Fruit fly (Drosophila melanogaster): ENCODE measurements around the gene Pten.
A peak's percentile ranks its signal among the peaks of the same experiment; 100 is the strongest.

Gene Pten

dm6 chr2L:10299077-10299809 is 38.4 kb upstream of the Pten start (continued):
- TF ChIP-seq CG5245 (GFP tag; optimal IDR thresholded peaks at IDR 0.05) (no peak), CG2202 (tag; optimal IDR thresholded peaks at IDR 0.05) (no peak), bab2 (GFP tag; optimal IDR thresholded peaks at IDR 0.05) (no peak), insv (GFP tag; optimal IDR thresholded peaks at IDR 0.05) (no peak), tup (GFP tag; optimal IDR thresholded peaks at IDR 0.05) (no peak), Oli (tag; optimal IDR thresholded peaks at IDR 0.05) (peak; percentile 17), Spps (tag; optimal IDR thresholded peaks at IDR 0.05) (no peak), NC2β (GFP tag; optimal IDR thresholded peaks at IDR 0.05) (no peak), btn (GFP tag; optimal IDR thresholded peaks at IDR 0.05) (no peak), Hmx (GFP tag; optimal IDR thresholded peaks at IDR 0.05) (no peak), nom (GFP tag; optimal IDR thresholded peaks at IDR 0.05) (no peak), D19A (tag; optimal IDR thresholded peaks at IDR 0.05) (peak; percentile 90), CG34376 (GFP tag; optimal IDR thresholded peaks at IDR 0.05) (no peak), eve (GFP tag; optimal IDR thresholded peaks at IDR 0.05) (peak in 1 of 2 experiments; percentile 41), CG8924 (tag; optimal IDR thresholded peaks at IDR 0.05) (no peak), CG9797 (GFP tag; optimal IDR thresholded peaks at IDR 0.05) (no peak), kay (GFP tag; optimal IDR thresholded peaks at IDR 0.05) (no peak), pita (GFP tag; optimal IDR thresholded peaks at IDR 0.05) (no peak), CG11723 (GFP tag; optimal IDR thresholded peaks at IDR 0.05) (no peak), ato (GFP tag; IDR thresholded peaks at IDR 0.05; ENCODE audit: partially characterized antibody) (no peak), br (optimal IDR thresholded peaks at IDR 0.05) (no peak), chm (GFP tag; IDR thresholded peaks at IDR 0.05) (no peak), HmgZ (tag; optimal IDR thresholded peaks at IDR 0.05) (no peak), CG10274 (GFP tag; optimal IDR thresholded peaks at IDR 0.05) (no peak), Lhr (GFP tag; optimal IDR thresholded peaks at IDR 0.05) (no peak), tio (GFP tag; optimal IDR thresholded peaks at IDR 0.05) (no peak), CG34224 (GFP tag; IDR thresholded peaks at IDR 0.05; ENCODE audit: partially characterized antibody) (no peak), nerfin-1 (tag; optimal IDR thresholded peaks at IDR 0.05) (peak; percentile 6), CG2875 (GFP tag; optimal IDR thresholded peaks at IDR 0.05) (no peak), CG18262 (tag; optimal IDR thresholded peaks at IDR 0.05) (peak; percentile 0), D19B (GFP tag; optimal IDR thresholded peaks at IDR 0.05) (peak; percentile 40), hb (GFP tag; IDR thresholded peaks at IDR 0.05; ENCODE audit: partially characterized antibody) (no peak), Scr (GFP tag; IDR thresholded peaks at IDR 0.05; ENCODE audit: partially characterized antibody) (peak; percentile 28; the same call in 1 of the 2 replicates), Max (GFP tag; optimal IDR thresholded peaks at IDR 0.05) (peak; percentile 37), Elba2 (GFP tag; optimal IDR thresholded peaks at IDR 0.05) (no peak), CG7786 (GFP tag; optimal IDR thresholded peaks at IDR 0.05) (no peak), Hey (tag; optimal IDR thresholded peaks at IDR 0.05) (no peak), CG5953 (GFP tag; IDR thresholded peaks at IDR 0.05) (no peak), run (tag; optimal IDR thresholded peaks at IDR 0.05) (no peak), E2f1 (GFP tag; IDR thresholded peaks at IDR 0.05) (no peak), Xbp1 (GFP tag; optimal IDR thresholded peaks at IDR 0.05) (peak; percentile 16), CG11696 (GFP tag; IDR thresholded peaks at IDR 0.05) (no peak), CG8765 (GFP tag; IDR thresholded peaks at IDR 0.05) (no peak), MBD-R2 (GFP tag; IDR thresholded peaks at IDR 0.05) (no peak), CG15514 (GFP tag; optimal IDR thresholded peaks at IDR 0.05) (no peak), CG10321 (GFP tag; IDR thresholded peaks at IDR 0.05) (no peak), pfk (GFP tag; optimal IDR thresholded peaks at IDR 0.05) (no peak), zfh1 (GFP tag; IDR thresholded peaks at IDR 0.05) (no peak), CG9932 (GFP tag; IDR thresholded peaks at IDR 0.05) (no peak), CG2678 (tag; optimal IDR thresholded peaks at IDR 0.05) (no peak)
